Worm (Caenorhabditis elegans) whole organism, L3 larva: ENCODE results near the gene str-25.

Experiments
- aly-2 ChIP-seq: fragments of 150-350 bp; optimal IDR thresholded peaks from 2 replicates; lab custom pipeline; 2014; ENCODE audit warnings: missing biosample characterization, missing genetic modification characterization
- ama-1 ChIP-seq: fragments of 150-350 bp; optimal IDR thresholded peaks from 2 replicates; lab custom pipeline; 2018
- egl-27 ChIP-seq: sonication (generic microtip); optimal IDR thresholded peaks from 4 replicates; lab custom pipeline; 2017; ENCODE audit warnings: missing biosample characterization, missing genetic modification reagents, missing genetic modification characterization
- jun-1 ChIP-seq: fragments of 150-350 bp; optimal IDR thresholded peaks from 2 replicates; lab custom pipeline; 2014; ENCODE audit warnings: missing biosample characterization, missing genetic modification reagents, missing genetic modification characterization
- lsy-12 ChIP-seq: sonication (generic microtip); optimal IDR thresholded peaks from 2 replicates; lab custom pipeline; 2016; ENCODE audit warnings: mild to moderate bottlenecking, missing genetic modification characterization, missing compliant biosample characterization
- nhr-12 ChIP-seq: fragments of 150-350 bp; optimal IDR thresholded peaks from 2 replicates; lab custom pipeline; 2014; ENCODE audit warnings: missing biosample characterization, missing genetic modification characterization
- nhr-237 ChIP-seq: fragments of 150-350 bp; optimal IDR thresholded peaks from 2 replicates; lab custom pipeline; 2014; ENCODE audit warnings: missing biosample characterization, missing genetic modification characterization
- nhr-77 ChIP-seq: fragments of 150-350 bp; optimal IDR thresholded peaks from 2 replicates; lab custom pipeline; 2014; ENCODE audit warnings: missing biosample characterization, missing genetic modification characterization
- skn-1 ChIP-seq: fragments of 150-350 bp; optimal IDR thresholded peaks from 2 replicates; lab custom pipeline; 2014; ENCODE audit warnings: missing biosample characterization, missing genetic modification characterization
- tbx-2 ChIP-seq: sonication (generic microtip); optimal IDR thresholded peaks from 2 replicates; lab custom pipeline; 2016; ENCODE audit warnings: mild to moderate bottlenecking, missing genetic modification characterization, missing compliant biosample characterization
- unc-39 ChIP-seq: sonication (generic microtip); optimal IDR thresholded peaks from 4 replicates; lab custom pipeline; 2017; ENCODE audit warnings: missing biosample characterization, missing genetic modification characterization
- unc-62 ChIP-seq: fragments of 150-350 bp; sonication (generic microtip); optimal IDR thresholded peaks from 4 replicates; lab custom pipeline; 2014; ENCODE audit warnings: missing biosample characterization, missing genetic modification reagents, missing genetic modification characterization
- ztf-11 ChIP-seq: fragments of 150-350 bp; optimal IDR thresholded peaks from 2 replicates; lab custom pipeline; 2014; ENCODE audit warnings: missing biosample characterization, missing genetic modification characterization
- ztf-4 ChIP-seq: fragments of 150-350 bp; optimal IDR thresholded peaks from 2 replicates; lab custom pipeline; 2014; ENCODE audit warnings: missing biosample characterization, missing genetic modification characterization

ce11 chrV:16124739-16125138 lies 9.3 kb downstream of the str-25 start, which contains the start of gene nhr-111:
- TF ChIP-seq jun-1 (tag; lab: Kevin White, UChicago), result no peak
- TF ChIP-seq unc-62 (GFP tag; lab: Kevin White, UChicago), result no peak
- no peak for TF ChIP-seq skn-1 (tag; lab: Kevin White, UChicago)
- no peak for TF ChIP-seq egl-27 (tag; lab: Kevin White, UChicago)
- TF ChIP-seq nhr-77, result no peak
- no peak for TF ChIP-seq nhr-237 (tag; lab: Kevin White, UChicago)
- no peak for TF ChIP-seq nhr-12 (tag; lab: Kevin White, UChicago)
- no peak for TF ChIP-seq ztf-4 (tag; lab: Kevin White, UChicago)
- no peak for TF ChIP-seq unc-39
- no peak for TF ChIP-seq lsy-12 (tag; lab: Kevin White, UChicago)
- TF ChIP-seq ama-1, result no peak
- no peak for TF ChIP-seq tbx-2
- TF ChIP-seq ztf-11 (tag; lab: Kevin White, UChicago), result no peak
- no peak for TF ChIP-seq aly-2 (tag; lab: Kevin White, UChicago)
